Fruit fly (Drosophila melanogaster): Measurements from ENCODE around the gene Act88F.

- TF ChIP-seq insv (GFP tag; optimal IDR thresholded peaks at IDR 0.05), result no peak
- no peak for TF ChIP-seq CG14860 (GFP tag; IDR thresholded peaks at IDR 0.05; ENCODE audit: partially characterized antibody)
- no peak for TF ChIP-seq oc (tag; optimal IDR thresholded peaks at IDR 0.05)
- TF ChIP-seq kay (GFP tag; optimal IDR thresholded peaks at IDR 0.05), result no peak
- no peak for TF ChIP-seq vfl (GFP tag; optimal IDR thresholded peaks at IDR 0.05)
- TF ChIP-seq CG3847 (GFP tag; IDR thresholded peaks at IDR 0.05), result no peak
- TF ChIP-seq zf30C (GFP tag; optimal IDR thresholded peaks at IDR 0.05), result no peak
- no peak for TF ChIP-seq tap (tag; optimal IDR thresholded peaks at IDR 0.05)
- TF ChIP-seq sr (GFP tag; IDR thresholded peaks at IDR 0.05), result 0 out of 3 replicates have a peak, but pooled peaks have one; percentile 12
- TF ChIP-seq CG8944 (GFP tag; optimal IDR thresholded peaks at IDR 0.05), result no peak
Measured at dm6 chr3R:15409772-15410688, 29.7 kb upstream of the Act88F start.

Data from whole organism, embryonic.